Fruit fly (Drosophila melanogaster) whole organism, embryonic: ENCODE measurements around the gene CG14135.

Source experiments
- Atf6 ChIP-seq: fragments of 200-800 bp; sonication (Bioruptor generic); IDR thresholded peaks from 2 replicates; pipeline ENCODE4 v1.3.6; 2022; ENCODE audit warnings: missing biosample characterization, missing genetic modification characterization
- Blimp-1 ChIP-seq: fragments of 200-800 bp; sonication (Bioruptor generic); optimal IDR thresholded peaks from 3 replicates; lab custom pipeline; 2018; ENCODE audit warnings: missing biosample characterization, missing genetic modification characterization, mild to moderate bottlenecking, moderate library complexity, missing genetic modification reagents
- BtbVII ChIP-seq: fragments of 200-800 bp; sonication (Bioruptor generic); optimal IDR thresholded peaks from 3 replicates; lab custom pipeline; 2017; ENCODE audit warnings: missing biosample characterization, mild to moderate bottlenecking, missing genetic modification characterization
- CG10321 ChIP-seq: fragments of 200-800 bp; sonication (Bioruptor generic); IDR thresholded peaks from 2 replicates; pipeline ENCODE4 v1.3.6; 2022; ENCODE audit warnings: missing biosample characterization, missing genetic modification characterization
- CG10366 ChIP-seq: fragments of 200-800 bp; sonication (Bioruptor generic); IDR thresholded peaks from 2 replicates; pipeline ENCODE4 v1.3.6; 2022; ENCODE audit warnings: missing biosample characterization, missing genetic modification characterization
- CG10543 ChIP-seq: fragments of 200-800 bp; sonication (Bioruptor generic); optimal IDR thresholded peaks from 3 replicates; lab custom pipeline; 2017; ENCODE audit warnings: missing biosample characterization, mild to moderate bottlenecking, missing genetic modification characterization, moderate library complexity
- CG10565 ChIP-seq: fragments of 200-800 bp; sonication (Bioruptor generic); optimal IDR thresholded peaks from 3 replicates; lab custom pipeline; 2016; ENCODE audit warnings: missing biosample characterization, mild to moderate bottlenecking, missing genetic modification characterization
- CG10979 ChIP-seq: fragments of 200-800 bp; sonication (Bioruptor generic); optimal IDR thresholded peaks from 2 replicates; lab custom pipeline; 2018; ENCODE audit warnings: missing biosample characterization, mild to moderate bottlenecking, missing genetic modification characterization, moderate library complexity
- CG14860 ChIP-seq: fragments of 200-800 bp; sonication (Bioruptor generic); IDR thresholded peaks from 3 replicates; pipeline ENCODE4 v1.3.6; 2022; ENCODE audit warnings: missing biosample characterization, missing genetic modification characterization; ENCODE audit not compliant: partially characterized antibody
- CG17328 ChIP-seq: fragments of 200-800 bp; sonication (Bioruptor generic); IDR thresholded peaks from 2 replicates; pipeline ENCODE4 v1.3.6; 2022; ENCODE audit warnings: missing biosample characterization, missing genetic modification characterization
- CG1792 ChIP-seq: fragments of 200-800 bp; sonication (Bioruptor generic); optimal IDR thresholded peaks from 2 replicates; lab custom pipeline; 2016; ENCODE audit warnings: missing biosample characterization, missing genetic modification characterization
- CG18262 ChIP-seq: fragments of 200-800 bp; optimal IDR thresholded peaks from 3 replicates; lab custom pipeline; 2019; ENCODE audit warnings: missing biosample characterization, mild to moderate bottlenecking, missing genetic modification characterization, moderate library complexity
- CG18476 ChIP-seq: fragments of 200-800 bp; sonication (Bioruptor generic); optimal IDR thresholded peaks from 2 replicates; lab custom pipeline; 2016; ENCODE audit warnings: missing biosample characterization, mild to moderate bottlenecking, missing genetic modification characterization
- CG18764 ChIP-seq: fragments of 200-800 bp; sonication (Bioruptor generic); optimal IDR thresholded peaks from 3 replicates; lab custom pipeline; 2016; ENCODE audit warnings: missing biosample characterization, missing genetic modification characterization
- CG4360 ChIP-seq: fragments of 200-800 bp; sonication (Bioruptor generic); IDR thresholded peaks from 2 replicates; pipeline ENCODE4 v1.3.6; 2022; ENCODE audit warnings: missing biosample characterization, missing genetic modification characterization
- CG43689 ChIP-seq: fragments of 200-800 bp; sonication (Bioruptor generic); IDR thresholded peaks from 2 replicates; pipeline ENCODE4 v1.3.6; 2022; ENCODE audit warnings: missing biosample characterization, missing genetic modification characterization
- CG4617 ChIP-seq: fragments of 200-800 bp; sonication (Bioruptor generic); optimal IDR thresholded peaks from 3 replicates; lab custom pipeline; 2016; ENCODE audit warnings: missing biosample characterization, missing genetic modification characterization, borderline replicate concordance
- CG4820 ChIP-seq: fragments of 200-800 bp; sonication (Bioruptor generic); optimal IDR thresholded peaks from 3 replicates; lab custom pipeline; 2016; ENCODE audit warnings: missing biosample characterization, missing genetic modification characterization
- CG6654 ChIP-seq: fragments of 200-800 bp; sonication (Bioruptor generic); optimal IDR thresholded peaks from 2 replicates; lab custom pipeline; 2017; ENCODE audit warnings: missing biosample characterization, mild to moderate bottlenecking, missing genetic modification characterization
- CG7786 ChIP-seq: fragments of 200-800 bp; sonication (Bioruptor generic); optimal IDR thresholded peaks from 2 replicates; lab custom pipeline; 2016; ENCODE audit warnings: missing biosample characterization, missing genetic modification characterization
- CG7963 ChIP-seq: fragments of 200-800 bp; sonication (Bioruptor generic); IDR thresholded peaks from 3 replicates; pipeline ENCODE4 v1.3.6; 2022; ENCODE audit warnings: missing biosample characterization, missing genetic modification characterization; ENCODE audit not compliant: partially characterized antibody
- Dp ChIP-seq: fragments of 200-800 bp; sonication (Bioruptor generic); optimal IDR thresholded peaks from 2 replicates; lab custom pipeline; 2018; ENCODE audit warnings: missing biosample characterization, mild to moderate bottlenecking, missing genetic modification characterization, moderate library complexity
- E2f1 ChIP-seq: fragments of 200-800 bp; sonication (Bioruptor generic); IDR thresholded peaks from 2 replicates; pipeline ENCODE4 v1.3.6; 2022; ENCODE audit warnings: missing biosample characterization, missing genetic modification characterization
- H15 ChIP-seq: fragments of 200-800 bp; sonication (Bioruptor generic); IDR thresholded peaks from 3 replicates; pipeline ENCODE4 v1.3.6; 2022; ENCODE audit warnings: missing biosample characterization, missing genetic modification characterization
- Hand ChIP-seq: fragments of 200-800 bp; sonication (Bioruptor generic); optimal IDR thresholded peaks from 2 replicates; lab custom pipeline; 2017; ENCODE audit warnings: mild to moderate bottlenecking, missing biosample characterization, missing genetic modification reagents, missing genetic modification characterization
- HmgD ChIP-seq: fragments of 200-800 bp; sonication (Bioruptor generic); optimal IDR thresholded peaks from 3 replicates; lab custom pipeline; 2016; ENCODE audit warnings: missing biosample characterization, missing genetic modification characterization
- Hmr ChIP-seq: fragments of 200-800 bp; sonication (Bioruptor generic); optimal IDR thresholded peaks from 3 replicates; lab custom pipeline; 2017; ENCODE audit warnings: mild to moderate bottlenecking, missing biosample characterization, missing genetic modification reagents, missing genetic modification characterization
- Myb ChIP-seq: fragments of 200-800 bp; sonication (Bioruptor generic); optimal IDR thresholded peaks from 2 replicates; lab custom pipeline; 2016; ENCODE audit warnings: missing biosample characterization, missing genetic modification characterization
- Pdp1 ChIP-seq, 2 experiments: fragments of 200-800 bp; sonication (Bioruptor generic); optimal IDR thresholded peaks; 3 replicates each; lab custom pipeline; 2016; ENCODE audit warnings: missing biosample characterization in 2 of 2, missing genetic modification characterization in 2 of 2, mild to moderate bottlenecking in 1 of 2, moderate library complexity in 1 of 2
- Poxn ChIP-seq: fragments of 200-800 bp; sonication (Bioruptor generic); IDR thresholded peaks from 2 replicates; pipeline ENCODE4 v1.3.6; 2022; ENCODE audit warnings: missing biosample characterization, missing genetic modification characterization
- al ChIP-seq: fragments of 200-800 bp; sonication (Bioruptor generic); IDR thresholded peaks from 2 replicates; pipeline ENCODE4 v1.3.6; 2022; ENCODE audit warnings: missing biosample characterization, missing genetic modification characterization
- az2 ChIP-seq: fragments of 200-800 bp; sonication (Bioruptor generic); optimal IDR thresholded peaks from 3 replicates; lab custom pipeline; 2016; ENCODE audit warnings: missing biosample characterization, missing genetic modification characterization
- cad ChIP-seq: fragments of >200 bp; optimal IDR thresholded peaks from 2 replicates; lab custom pipeline; 2017; ENCODE audit warnings: missing biosample characterization, missing genetic modification characterization
- chinmo ChIP-seq: fragments of 200-800 bp; sonication (Bioruptor generic); IDR thresholded peaks from 4 replicates; pipeline ENCODE4 v1.3.6; 2022; ENCODE audit warnings: missing biosample characterization, missing genetic modification characterization; ENCODE audit not compliant: partially characterized antibody
- dan ChIP-seq: fragments of 200-800 bp; sonication (Bioruptor generic); IDR thresholded peaks from 2 replicates; pipeline ENCODE4 v1.3.6; 2022; ENCODE audit warnings: missing biosample characterization, missing genetic modification characterization
- dati ChIP-seq: fragments of 200-800 bp; sonication (Bioruptor generic); IDR thresholded peaks from 2 replicates; pipeline ENCODE4 v1.3.6; 2022; ENCODE audit warnings: missing biosample characterization, missing genetic modification characterization
- grau ChIP-seq: fragments of 200-800 bp; optimal IDR thresholded peaks from 3 replicates; lab custom pipeline; 2019; ENCODE audit warnings: missing biosample characterization, mild to moderate bottlenecking, missing genetic modification characterization, moderate library complexity
- hth ChIP-seq: fragments of >200 bp; optimal IDR thresholded peaks from 2 replicates; lab custom pipeline; 2017; ENCODE audit warnings: inconsistent platforms
- ken ChIP-seq: fragments of 200-800 bp; sonication (Bioruptor generic); IDR thresholded peaks from 3 replicates; pipeline ENCODE4 v1.3.6; 2022; ENCODE audit warnings: missing biosample characterization, missing genetic modification characterization
- kni ChIP-seq: fragments of 200-800 bp; sonication (Bioruptor generic); optimal IDR thresholded peaks from 3 replicates; lab custom pipeline; 2017; ENCODE audit warnings: mild to moderate bottlenecking, missing biosample characterization, missing genetic modification reagents, missing genetic modification characterization
- knrl ChIP-seq: fragments of 200-800 bp; sonication (Bioruptor generic); IDR thresholded peaks from 3 replicates; pipeline ENCODE4 v1.3.6; 2022; ENCODE audit warnings: missing biosample characterization, missing genetic modification characterization; ENCODE audit not compliant: partially characterized antibody
- lov ChIP-seq, 2 experiments: fragments of 200-800 bp in 1 of 2; fragments of >200 bp in 1 of 2; sonication (Bioruptor generic) in 1 of 2; IDR thresholded peaks in 1 of 2; optimal IDR thresholded peaks in 1 of 2; 2 replicates in 1 of 2; 3 replicates in 1 of 2; pipeline versions ENCODE4 v1.3.6 to Lab custom; 2017 to 2022; ENCODE audit warnings: missing biosample characterization in 1 of 2, missing genetic modification characterization in 1 of 2
- nmo ChIP-seq: fragments of 200-800 bp; sonication (Bioruptor generic); optimal IDR thresholded peaks from 2 replicates; lab custom pipeline; 2018; ENCODE audit warnings: missing biosample characterization, mild to moderate bottlenecking, missing genetic modification characterization, moderate library complexity
- oc ChIP-seq: fragments of 200-800 bp; sonication (Bioruptor generic); optimal IDR thresholded peaks from 2 replicates; lab custom pipeline; 2018; ENCODE audit warnings: missing biosample characterization, mild to moderate bottlenecking, missing genetic modification characterization, moderate library complexity
- p53 ChIP-seq: fragments of 200-800 bp; sonication (Bioruptor generic); optimal IDR thresholded peaks from 2 replicates; lab custom pipeline; 2016; ENCODE audit warnings: missing biosample characterization, missing genetic modification characterization
- sd ChIP-seq: fragments of 200-800 bp; sonication (Bioruptor generic); optimal IDR thresholded peaks from 3 replicates; lab custom pipeline; 2018; ENCODE audit warnings: missing biosample characterization, mild to moderate bottlenecking, missing genetic modification characterization, moderate library complexity
- so ChIP-seq: fragments of 200-800 bp; sonication (Bioruptor generic); IDR thresholded peaks from 3 replicates; pipeline ENCODE4 v1.3.6; 2022; ENCODE audit warnings: missing biosample characterization, missing genetic modification characterization
- wor ChIP-seq: fragments of 200-800 bp; sonication (Bioruptor generic); IDR thresholded peaks from 2 replicates; pipeline ENCODE4 v1.3.6; 2022; ENCODE audit warnings: missing biosample characterization, missing genetic modification characterization

CG14135 gene

DNA sequence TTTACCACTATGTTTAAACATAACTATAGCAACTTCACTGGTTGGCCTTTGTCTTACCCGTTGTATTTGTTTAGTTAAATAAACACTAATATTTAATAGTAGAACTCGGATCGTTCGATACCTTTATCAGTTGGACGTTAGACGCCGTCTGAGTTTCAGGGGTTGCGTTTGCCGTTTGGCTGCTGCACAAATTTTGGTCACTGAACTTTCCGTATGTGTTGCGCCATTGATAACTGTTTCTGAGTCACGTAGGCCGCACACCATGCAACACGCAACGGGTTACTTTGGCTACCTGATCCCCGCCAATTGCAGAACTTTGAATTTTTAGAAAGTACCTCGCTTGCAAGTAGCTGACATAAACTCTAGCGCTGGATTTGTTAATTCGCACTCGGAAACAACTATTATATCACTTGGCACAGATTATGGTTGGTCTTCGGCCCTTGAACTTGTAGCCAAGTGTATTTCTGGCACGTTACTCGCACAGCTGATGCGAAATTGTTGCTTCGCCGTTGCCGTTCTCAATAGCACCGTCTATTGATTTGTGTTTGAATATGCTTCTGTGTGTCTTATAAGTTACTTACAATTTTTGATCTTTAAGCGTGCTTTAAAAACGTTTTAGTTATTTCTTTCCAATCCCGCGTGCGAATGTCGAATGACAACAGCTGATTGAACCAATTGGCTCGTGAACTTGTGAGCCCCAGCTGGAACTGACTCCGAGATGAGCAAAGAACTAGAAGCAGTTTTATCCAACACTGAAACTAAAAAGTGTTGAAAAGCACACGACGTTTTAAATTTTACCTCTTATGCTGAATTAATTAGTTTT is 5.1 kb downstream of the CG14135 start, which contains the start of gene Dph1:
Dph1 (minus strand) TSS at position 670 of the 823 bp plus-strand sequence.
- peak; percentile 88 for TF ChIP-seq CG10979 (tag; lab: Kevin White, UChicago)
- TF ChIP-seq p53 (GFP tag; lab: Kevin White, UChicago): peak; percentile 62
- 0 out of 4 replicates have a peak, but pooled peaks have one; percentile 34 for TF ChIP-seq chinmo (GFP tag; lab: Robert Waterston, UW)
- TF ChIP-seq hth (lab: Kevin White, UChicago): no peak
- TF ChIP-seq dati (GFP tag; lab: Robert Waterston, UW): peak; percentile 57; the same call in 1 of the 2 replicates
- TF ChIP-seq Dp: peak; percentile 86
- TF ChIP-seq oc: peak; percentile 91
- peak; percentile 81 for TF ChIP-seq sd (tag; lab: Kevin White, UChicago)
- peak; percentile 61 for TF ChIP-seq HmgD
- TF ChIP-seq Myb (GFP tag; lab: Kevin White, UChicago): peak; percentile 74
- peak; percentile 44; the same call in 1 of the 3 replicates for TF ChIP-seq knrl (GFP tag; lab: Robert Waterston, UW)
- no peak for TF ChIP-seq dan (GFP tag; lab: Robert Waterston, UW)
- TF ChIP-seq Poxn (GFP tag; lab: Robert Waterston, UW): 0 out of 2 replicates have a peak, but pooled peaks have one; percentile 19
- no peak for TF ChIP-seq lov (optimal IDR thresholded peaks at IDR 0.05; lab: Kevin White, UChicago)
- peak; percentile 67; the same call in 1 of the 3 replicates for TF ChIP-seq lov (GFP tag; IDR thresholded peaks at IDR 0.05; lab: Robert Waterston, UW)
- TF ChIP-seq CG18764 (GFP tag; lab: Kevin White, UChicago): peak; percentile 42
- TF ChIP-seq al: peak; percentile 40; the same call in 1 of the 2 replicates
- peak; percentile 61 for TF ChIP-seq CG4360 (GFP tag; lab: Robert Waterston, UW)
- peak; percentile 89 for TF ChIP-seq ken
- TF ChIP-seq CG18262 (tag; lab: Kevin White, UChicago): peak; percentile 85
- peak; percentile 59 for TF ChIP-seq Hand
- TF ChIP-seq CG10565 (GFP tag; lab: Kevin White, UChicago): peak; percentile 29
- TF ChIP-seq Blimp-1 (GFP tag; lab: Kevin White, UChicago): peak; percentile 81
- TF ChIP-seq CG10543 (GFP tag; lab: Kevin White, UChicago): peak; percentile 54
- TF ChIP-seq CG10321: peak; percentile 48; the same call in 1 of the 2 replicates
- no peak; the same call in 1 of the 2 replicates for TF ChIP-seq wor
- peak; percentile 47 for TF ChIP-seq CG6654 (GFP tag; lab: Kevin White, UChicago)
- TF ChIP-seq CG1792 (GFP tag; lab: Kevin White, UChicago): peak; percentile 26
- TF ChIP-seq CG7963 (GFP tag; lab: Robert Waterston, UW): no peak
- no peak for TF ChIP-seq cad
- peak; percentile 49 for TF ChIP-seq CG18476 (GFP tag; lab: Kevin White, UChicago)
- peak; percentile 54 for TF ChIP-seq kni (GFP tag; lab: Kevin White, UChicago)
- no peak for TF ChIP-seq CG14860 (GFP tag; lab: Robert Waterston, UW)
- peak; percentile 82 for TF ChIP-seq Atf6
- peak; percentile 78 for TF ChIP-seq grau (tag; lab: Kevin White, UChicago)
- TF ChIP-seq CG43689: peak; percentile 72
- peak; percentile 89 for TF ChIP-seq so (GFP tag; lab: Robert Waterston, UW)
- TF ChIP-seq H15 (GFP tag; lab: Robert Waterston, UW): peak; percentile 76
- peak; percentile 87 for TF ChIP-seq BtbVII (GFP tag; lab: Kevin White, UChicago)
- peak; percentile 76 for TF ChIP-seq CG4617 (GFP tag; lab: Kevin White, UChicago)
- peak; percentile 91 for TF ChIP-seq CG17328 (GFP tag; lab: Robert Waterston, UW)
- peak; percentile 78 for TF ChIP-seq CG4820 (GFP tag; lab: Kevin White, UChicago)
- peak; percentile 84 for TF ChIP-seq Hmr
- TF ChIP-seq nmo: peak; percentile 82
- peak; percentile 75 to 96 for TF ChIP-seq Pdp1 (GFP tag; optimal IDR thresholded peaks at IDR 0.05; lab: Kevin White, UChicago)
- peak; percentile 85; the same call in 1 of the 2 replicates for TF ChIP-seq E2f1
- TF ChIP-seq CG7786 (GFP tag; lab: Kevin White, UChicago): peak; percentile 85
- peak; percentile 83 for TF ChIP-seq az2 (GFP tag; lab: Kevin White, UChicago)
- TF ChIP-seq CG10366: peak; percentile 81
